Worm (Caenorhabditis elegans): ENCODE measurements around the gene mut-14.

The mut-14 gene

ce11 chrV:5628014-5628413 is 32.5 kb downstream of the mut-14 start:
- no peak for TF ChIP-seq dao-5 (tag; optimal IDR thresholded peaks at IDR 0.05)
- TF ChIP-seq him-1 (tag; optimal IDR thresholded peaks at IDR 0.05) = no peak
- TF ChIP-seq W03F9.2 (tag; optimal IDR thresholded peaks at IDR 0.05) = no peak

- no peak for TF ChIP-seq dao-5 (tag; optimal IDR thresholded peaks at IDR 0.05)
Measured at ce11 chrV:5621390-5621789, 39.1 kb downstream of the mut-14 start, which contains the start of gene M03E7.1. TSS of gene M03E7.1 (plus strand) at chrV:5621690.

DNA sequence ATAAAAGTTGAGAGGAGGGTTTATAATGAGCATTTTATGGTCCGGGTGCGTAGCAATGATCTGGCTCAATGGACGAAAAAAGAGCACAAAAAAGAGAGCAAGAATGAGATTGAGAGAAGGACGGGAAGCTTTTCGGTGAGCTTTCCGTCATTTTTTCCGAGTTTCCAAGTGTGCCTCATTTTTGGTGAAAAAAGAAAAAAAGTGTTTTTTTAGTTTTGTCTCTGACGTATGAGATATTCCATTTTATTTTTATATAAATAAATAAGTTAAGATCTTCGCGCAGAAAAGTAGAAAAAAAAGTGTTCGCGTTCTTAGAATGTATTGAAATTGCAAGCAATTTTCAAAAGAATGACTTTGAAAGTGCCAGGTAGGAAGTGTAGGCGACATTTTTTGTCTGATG is 40.5 kb downstream of the mut-14 start, which contains the start of gene memb-2:
memb-2 (minus strand) TSS at position 101 of the 400 bp plus-strand sequence.
- TF ChIP-seq him-1 (tag; optimal IDR thresholded peaks at IDR 0.05) = no peak
- no peak for TF ChIP-seq dao-5 (tag; optimal IDR thresholded peaks at IDR 0.05)
- no peak for TF ChIP-seq W03F9.2 (tag; optimal IDR thresholded peaks at IDR 0.05)

- TF ChIP-seq dao-5 (tag; optimal IDR thresholded peaks at IDR 0.05) (no peak), him-1 (tag; optimal IDR thresholded peaks at IDR 0.05) (no peak), W03F9.2 (tag; optimal IDR thresholded peaks at IDR 0.05) (no peak)
Measured at ce11 chrV:5619372-5619771, 41.1 kb downstream of the mut-14 start.

DNA sequence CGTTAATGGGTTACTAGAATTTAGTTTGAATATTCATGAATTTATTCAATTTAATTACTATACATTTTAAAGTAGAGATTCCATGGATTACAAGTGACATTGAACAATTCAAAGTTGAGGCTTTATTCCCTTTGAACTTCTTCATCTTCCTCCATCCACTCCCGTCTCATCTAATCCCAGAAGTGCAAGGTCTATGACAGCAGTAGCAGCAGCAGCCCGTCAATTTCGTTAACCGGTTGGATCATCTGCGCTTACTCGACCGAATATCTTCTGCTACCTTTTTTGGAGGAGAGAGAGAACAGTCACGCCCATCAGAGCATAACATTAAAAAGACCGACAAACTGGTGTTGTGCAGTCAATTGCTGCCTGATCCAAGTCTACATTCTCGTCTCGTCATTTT is 43.2 kb downstream of the mut-14 start, which contains the start of gene M03E7.2:
M03E7.2 (plus strand) TSS at position 301 of the 400 bp plus-strand sequence.
- no peak for TF ChIP-seq dao-5 (tag; optimal IDR thresholded peaks at IDR 0.05)
- no peak for TF ChIP-seq him-1 (tag; optimal IDR thresholded peaks at IDR 0.05)
- no peak for TF ChIP-seq W03F9.2 (tag; optimal IDR thresholded peaks at IDR 0.05)

ce11 chrV:5614724-5615123 is 45.8 kb downstream of the mut-14 start, which contains the start of gene M03E7.3:
TSS of gene M03E7.3 (plus strand) at chrV:5615024.
- TF ChIP-seq him-1 (tag; optimal IDR thresholded peaks at IDR 0.05) = no peak
- no peak for TF ChIP-seq dao-5 (tag; optimal IDR thresholded peaks at IDR 0.05)
- no peak for TF ChIP-seq W03F9.2 (tag; optimal IDR thresholded peaks at IDR 0.05)

DNA sequence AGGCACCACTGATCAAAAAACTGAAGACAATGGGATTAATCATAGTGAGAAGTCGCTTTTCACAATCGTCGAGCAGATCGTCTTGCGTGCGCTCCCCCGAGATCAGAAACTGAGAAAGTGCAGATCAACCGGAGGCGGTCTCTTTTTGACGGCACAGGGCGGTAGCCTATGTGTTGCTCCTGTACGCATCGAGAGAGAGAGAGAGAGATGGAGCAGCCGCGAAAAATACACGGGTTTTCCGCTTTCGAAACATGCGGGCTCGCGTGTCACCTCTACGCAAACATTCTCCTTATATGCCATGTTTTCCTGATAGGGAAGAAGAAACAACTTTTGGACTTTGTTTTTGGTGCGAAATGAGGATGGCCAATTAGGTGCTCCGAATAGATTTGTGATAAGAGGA is 47.4 kb downstream of the mut-14 start, which contains the start of gene lrpc-1:
lrpc-1 (minus strand) TSS at position 101 of the 400 bp plus-strand sequence.
- no peak for TF ChIP-seq W03F9.2 (tag; optimal IDR thresholded peaks at IDR 0.05)
- no peak for TF ChIP-seq dao-5 (tag; optimal IDR thresholded peaks at IDR 0.05)
- no peak for TF ChIP-seq him-1 (tag; optimal IDR thresholded peaks at IDR 0.05)

DNA sequence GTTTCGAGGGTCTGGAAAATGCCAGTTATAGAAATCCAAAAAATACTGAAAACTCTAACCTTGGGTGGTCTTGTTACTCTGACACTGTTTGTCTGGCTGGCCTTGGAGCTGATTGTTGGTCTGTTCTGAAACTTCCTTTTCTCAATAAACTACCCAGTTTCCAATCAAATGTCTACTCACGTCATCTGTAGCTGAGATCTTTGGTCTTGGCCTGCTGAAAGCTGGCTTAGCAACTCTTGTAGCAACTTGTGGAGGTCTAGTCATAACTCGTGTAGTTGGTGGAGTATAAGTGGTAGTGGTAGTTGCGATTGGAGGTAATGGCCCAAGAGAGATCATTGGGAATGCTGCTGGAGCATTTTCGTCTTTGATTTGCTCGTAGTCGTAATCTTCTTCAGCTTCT is 50.3 kb downstream of the mut-14 start:
- no peak for TF ChIP-seq him-1 (tag; optimal IDR thresholded peaks at IDR 0.05)
- no peak for TF ChIP-seq W03F9.2 (tag; optimal IDR thresholded peaks at IDR 0.05)
- no peak for TF ChIP-seq dao-5 (tag; optimal IDR thresholded peaks at IDR 0.05)
